Worm (Caenorhabditis elegans) whole organism, early embryonic: ENCODE data around the gene ntl-3.

Experiments
- B0310.2 ChIP-seq: sonication (generic microtip); optimal IDR thresholded peaks from 2 replicates; lab custom pipeline; 2016; ENCODE audit warnings: mild to moderate bottlenecking, missing genetic modification characterization, missing compliant biosample characterization
- F13C5.2 ChIP-seq: sonication (generic microtip); optimal IDR thresholded peaks from 2 replicates; lab custom pipeline; 2017; ENCODE audit warnings: mild to moderate bottlenecking, missing genetic modification characterization, inconsistent platforms, missing compliant biosample characterization
- ama-1 ChIP-seq: fragments of 150-350 bp; optimal IDR thresholded peaks from 2 replicates; lab custom pipeline; 2014
- flt-1 ChIP-seq: fragments of 200-800 bp; sonication (Bioruptor generic); IDR thresholded peaks from 2 replicates; pipeline ENCODE4 v1.3.6; 2022; ENCODE audit warnings: missing genetic modification characterization, missing compliant biosample characterization
- hmg-4 ChIP-seq: fragments of 200-800 bp; sonication (Bioruptor generic); optimal IDR thresholded peaks from 2 replicates; lab custom pipeline; 2018; ENCODE audit warnings: mild to moderate bottlenecking, missing genetic modification characterization, missing compliant biosample characterization
- hnd-1 ChIP-seq: sonication (generic microtip); optimal IDR thresholded peaks from 2 replicates; lab custom pipeline; 2016; ENCODE audit warnings: missing genetic modification characterization, missing compliant biosample characterization
- tbx-11 ChIP-seq: fragments of 200-800 bp; sonication (Bioruptor generic); IDR thresholded peaks from 2 replicates; pipeline ENCODE4 v1.3.6; 2022; ENCODE audit warnings: missing genetic modification characterization, missing compliant biosample characterization
- tra-4 ChIP-seq: sonication (generic microtip); optimal IDR thresholded peaks from 2 replicates; lab custom pipeline; 2017; ENCODE audit warnings: missing genetic modification characterization, missing compliant biosample characterization

DNA sequence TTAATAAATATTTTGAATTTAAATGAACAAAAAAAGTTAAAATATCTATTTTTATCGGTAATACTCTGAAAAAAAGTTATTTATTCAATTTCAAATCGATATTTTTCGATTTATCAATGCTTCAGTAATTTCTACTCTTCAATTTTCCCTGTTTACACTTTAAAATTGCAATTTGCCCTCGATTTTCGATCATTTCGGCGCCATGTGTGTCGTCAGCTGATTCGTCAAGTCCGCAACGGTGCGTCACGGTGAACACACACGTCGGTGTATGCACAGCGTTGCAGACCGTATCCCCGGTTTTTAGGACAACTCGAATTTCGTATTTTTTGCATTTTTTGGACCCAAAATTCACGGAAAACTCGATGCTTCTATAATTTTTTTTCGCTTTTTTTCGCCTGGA is 23.0 kb downstream of the ntl-3 start, which contains the start of gene C18D11.3:
- TF ChIP-seq B0310.2, result no peak
- no peak for TF ChIP-seq hmg-4 (GFP tag; lab: Kevin White, UChicago)
- no peak for TF ChIP-seq ama-1
- TF ChIP-seq tbx-11 (GFP tag; lab: Robert Waterston, UW), result no peak
- no peak for TF ChIP-seq tra-4 (tag; lab: Kevin White, UChicago)
- TF ChIP-seq hnd-1, result no peak
- no peak for TF ChIP-seq flt-1 (GFP tag; lab: Robert Waterston, UW)
- TF ChIP-seq F13C5.2 (tag; lab: Kevin White, UChicago), result peak; percentile 64
